Worm (Caenorhabditis elegans) whole organism, late embryonic: ENCODE data around the gene Y73F4A.3.

Experiments
- C08G9.2 ChIP-seq: sonication (generic microtip); optimal IDR thresholded peaks from 2 replicates; lab custom pipeline; 2016; ENCODE audit warnings: mild to moderate bottlenecking, missing genetic modification characterization, moderate library complexity, missing compliant biosample characterization
- C38D4.7 ChIP-seq: fragments of 200-800 bp; sonication (Bioruptor generic); optimal IDR thresholded peaks from 2 replicates; lab custom pipeline; 2018; ENCODE audit warnings: mild to moderate bottlenecking, missing genetic modification characterization, moderate library complexity, missing compliant biosample characterization
- K02D7.2 ChIP-seq: sonication (generic microtip); optimal IDR thresholded peaks from 2 replicates; lab custom pipeline; 2017; ENCODE audit warnings: mild to moderate bottlenecking, missing genetic modification characterization, missing compliant biosample characterization
- T23F11.4 ChIP-seq: fragments of 200-800 bp; sonication (Bioruptor generic); optimal IDR thresholded peaks from 2 replicates; lab custom pipeline; 2018; ENCODE audit warnings: mild to moderate bottlenecking, missing genetic modification characterization, missing compliant biosample characterization
- Y22D7AL.16 ChIP-seq: sonication (generic microtip); optimal IDR thresholded peaks from 2 replicates; lab custom pipeline; 2016; ENCODE audit warnings: missing genetic modification characterization, missing compliant biosample characterization
- ahr-1 ChIP-seq: sonication (generic microtip); optimal IDR thresholded peaks from 2 replicates; lab custom pipeline; 2016; ENCODE audit warnings: missing genetic modification characterization, missing compliant biosample characterization
- ceh-19 ChIP-seq: fragments of 200-800 bp; sonication (Bioruptor generic); optimal IDR thresholded peaks from 2 replicates; lab custom pipeline; 2018; ENCODE audit warnings: mild to moderate bottlenecking, missing genetic modification characterization, missing compliant biosample characterization
- ceh-22 ChIP-seq: sonication (generic microtip); optimal IDR thresholded peaks from 2 replicates; lab custom pipeline; 2017; ENCODE audit warnings: missing biosample characterization, missing genetic modification characterization
- ceh-31 ChIP-seq: sonication (generic microtip); optimal IDR thresholded peaks from 2 replicates; lab custom pipeline; 2016; ENCODE audit warnings: missing genetic modification characterization, missing compliant biosample characterization
- ceh-48 ChIP-seq: sonication (generic microtip); optimal IDR thresholded peaks from 2 replicates; lab custom pipeline; 2016; ENCODE audit warnings: missing genetic modification characterization, inconsistent platforms, missing compliant biosample characterization
- ceh-6 ChIP-seq: fragments of 200-800 bp; sonication (Bioruptor generic); optimal IDR thresholded peaks from 2 replicates; lab custom pipeline; 2018; ENCODE audit warnings: mild to moderate bottlenecking, missing genetic modification characterization, missing compliant biosample characterization
- dmd-4 ChIP-seq: sonication (generic microtip); optimal IDR thresholded peaks from 2 replicates; lab custom pipeline; 2016; ENCODE audit warnings: borderline replicate concordance, missing genetic modification characterization, missing compliant biosample characterization
- dve-1 ChIP-seq: sonication (generic microtip); optimal IDR thresholded peaks from 2 replicates; lab custom pipeline; 2017; ENCODE audit warnings: antibody characterized with exemption, mild to moderate bottlenecking, missing genetic modification characterization, missing compliant biosample characterization
- ets-4 ChIP-seq: sonication (generic microtip); optimal IDR thresholded peaks from 2 replicates; lab custom pipeline; 2016; ENCODE audit warnings: missing genetic modification characterization, missing compliant biosample characterization
- fax-1 ChIP-seq: sonication (generic microtip); optimal IDR thresholded peaks from 2 replicates; lab custom pipeline; 2016; ENCODE audit warnings: missing genotype, missing genetic modification characterization, missing compliant biosample characterization
- hlh-15 ChIP-seq: sonication (generic microtip); optimal IDR thresholded peaks from 2 replicates; lab custom pipeline; 2016; ENCODE audit warnings: missing genetic modification characterization, missing compliant biosample characterization
- hlh-8 ChIP-seq: sonication (generic microtip); optimal IDR thresholded peaks from 2 replicates; lab custom pipeline; 2016; ENCODE audit warnings: missing genotype, missing genetic modification characterization, missing compliant biosample characterization
- madf-2 ChIP-seq: sonication (generic microtip); optimal IDR thresholded peaks from 2 replicates; lab custom pipeline; 2017; ENCODE audit warnings: missing genetic modification characterization, missing compliant biosample characterization
- mec-3 ChIP-seq: sonication (generic microtip); optimal IDR thresholded peaks from 2 replicates; lab custom pipeline; 2016; ENCODE audit warnings: borderline replicate concordance, missing genetic modification characterization, missing compliant biosample characterization
- nhr-11 ChIP-seq: fragments of 150-350 bp; optimal IDR thresholded peaks from 2 replicates; lab custom pipeline; 2014; ENCODE audit warnings: missing biosample characterization, missing genetic modification characterization
- nhr-232 ChIP-seq: sonication (generic microtip); optimal IDR thresholded peaks from 2 replicates; lab custom pipeline; 2016; ENCODE audit warnings: missing genetic modification characterization, missing compliant biosample characterization
- odd-2 ChIP-seq: sonication (generic microtip); optimal IDR thresholded peaks from 2 replicates; lab custom pipeline; 2017; ENCODE audit warnings: antibody characterized with exemption, mild to moderate bottlenecking, missing genetic modification characterization, missing compliant biosample characterization
- pag-3 ChIP-seq: sonication (generic microtip); optimal IDR thresholded peaks from 2 replicates; lab custom pipeline; 2016; ENCODE audit warnings: missing compliant biosample characterization, missing genetic modification characterization, borderline replicate concordance
- pat-9 ChIP-seq: fragments of 200-800 bp; sonication (Bioruptor generic); optimal IDR thresholded peaks from 2 replicates; lab custom pipeline; 2018; ENCODE audit warnings: mild to moderate bottlenecking, missing genetic modification characterization, moderate library complexity, missing compliant biosample characterization
- pax-1 ChIP-seq: fragments of 150-350 bp; optimal IDR thresholded peaks from 2 replicates; lab custom pipeline; 2014; ENCODE audit warnings: missing biosample characterization, missing genetic modification characterization
- pha-2 ChIP-seq: sonication (generic microtip); optimal IDR thresholded peaks from 2 replicates; lab custom pipeline; 2017; ENCODE audit warnings: mild to moderate bottlenecking, missing genetic modification characterization, missing compliant biosample characterization
- pha-4 ChIP-seq: fragments of 150-350 bp; optimal IDR thresholded peaks from 2 replicates; lab custom pipeline; 2018; ENCODE audit warnings: missing biosample characterization, missing genetic modification reagents, missing genetic modification characterization
- pqm-1 ChIP-seq: sonication (generic microtip); optimal IDR thresholded peaks from 2 replicates; lab custom pipeline; 2016; ENCODE audit warnings: missing genetic modification characterization, missing compliant biosample characterization
- pros-1 ChIP-seq: fragments of 150-350 bp; optimal IDR thresholded peaks from 2 replicates; lab custom pipeline; 2014; ENCODE audit warnings: missing biosample characterization, missing genetic modification reagents, missing genetic modification characterization
- sdc-2 ChIP-seq: sonication (generic microtip); optimal IDR thresholded peaks from 2 replicates; lab custom pipeline; 2016; ENCODE audit warnings: missing genotype, missing genetic modification characterization, missing compliant biosample characterization
- sox-2 ChIP-seq: fragments of 200-800 bp; sonication (Bioruptor generic); IDR thresholded peaks from 2 replicates; pipeline ENCODE4 v1.3.6; 2022; ENCODE audit warnings: missing genetic modification reagents, missing genetic modification characterization, missing compliant biosample characterization
- tbx-2 ChIP-seq: sonication (generic microtip); optimal IDR thresholded peaks from 2 replicates; lab custom pipeline; 2016; ENCODE audit warnings: missing genetic modification characterization, missing compliant biosample characterization
- tbx-7 ChIP-seq: sonication (generic microtip); optimal IDR thresholded peaks from 2 replicates; lab custom pipeline; 2016; ENCODE audit warnings: missing genotype, missing genetic modification characterization, missing compliant biosample characterization
- zip-5 ChIP-seq: sonication (generic microtip); optimal IDR thresholded peaks from 2 replicates; lab custom pipeline; 2016; ENCODE audit warnings: missing genetic modification characterization, missing compliant biosample characterization

Gene Y73F4A.3

ce11 chrIV:9069703-9070102 lies 29.4 kb upstream of the Y73F4A.3 start, which contains the start of gene nhr-11:
TSS of gene nhr-11 (plus strand) at chrIV:9070003.
- TF ChIP-seq ceh-6 (GFP tag; lab: Kevin White, UChicago) (no peak), pat-9 (tag; lab: Kevin White, UChicago) (no peak), pag-3 (tag; lab: Kevin White, UChicago) (no peak), sox-2 (GFP tag; lab: Robert Waterston, UW) (no peak), zip-5 (tag; lab: Kevin White, UChicago) (no peak), nhr-232 (tag; lab: Kevin White, UChicago) (no peak), dve-1 (tag; lab: Kevin White, UChicago) (no peak), dmd-4 (no peak), tbx-2 (tag; lab: Kevin White, UChicago) (no peak), ceh-31 (tag; lab: Kevin White, UChicago) (no peak), ceh-48 (tag; lab: Kevin White, UChicago) (no peak), ets-4 (tag; lab: Kevin White, UChicago) (no peak)

DNA sequence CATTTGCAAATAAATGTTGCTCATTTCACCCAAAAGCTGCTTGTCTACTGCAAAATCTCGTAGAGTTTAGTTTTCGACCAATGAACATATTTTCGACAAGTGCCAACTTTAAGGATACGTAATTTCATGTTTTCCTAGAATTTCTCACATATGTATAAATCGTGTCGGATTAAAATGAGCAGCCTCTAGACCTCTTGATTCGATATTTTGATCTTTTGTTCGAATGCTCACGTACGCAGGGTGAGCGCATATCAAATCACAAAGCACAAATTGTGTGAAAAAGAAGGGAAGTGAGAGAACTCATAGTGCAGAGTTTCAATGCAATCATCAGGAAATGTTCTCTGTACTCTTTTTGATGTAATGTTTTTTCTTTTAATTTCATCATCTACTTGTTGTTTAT lies 23.2 kb upstream of the Y73F4A.3 start:
- TF ChIP-seq hlh-8 (no peak), T23F11.4 (GFP tag; lab: Kevin White, UChicago) (no peak), Y22D7AL.16 (tag; lab: Kevin White, UChicago) (no peak), fax-1 (tag; lab: Kevin White, UChicago) (no peak), C38D4.7 (GFP tag; lab: Kevin White, UChicago) (no peak), C08G9.2 (tag; lab: Kevin White, UChicago) (no peak), ceh-6 (GFP tag; lab: Kevin White, UChicago) (no peak), nhr-11 (tag; lab: Kevin White, UChicago) (no peak), ceh-22 (no peak), mec-3 (tag; lab: Kevin White, UChicago) (no peak), pha-2 (tag; lab: Kevin White, UChicago) (no peak), dve-1 (tag; lab: Kevin White, UChicago) (no peak), sdc-2 (tag; lab: Kevin White, UChicago) (no peak)

- no peak for TF ChIP-seq nhr-11 (tag; lab: Kevin White, UChicago)
- TF ChIP-seq madf-2 (tag; lab: Kevin White, UChicago) = no peak
- TF ChIP-seq ceh-31 (tag; lab: Kevin White, UChicago) = no peak
- TF ChIP-seq ahr-1 (tag; lab: Kevin White, UChicago) = no peak
- TF ChIP-seq pha-4 (tag; lab: Kevin White, UChicago) = no peak
- no peak for TF ChIP-seq ets-4 (tag; lab: Kevin White, UChicago)
- TF ChIP-seq pros-1 (tag; lab: Kevin White, UChicago) = no peak
- TF ChIP-seq fax-1 (tag; lab: Kevin White, UChicago) = no peak
- no peak for TF ChIP-seq hlh-8
- no peak for TF ChIP-seq hlh-15 (tag; lab: Kevin White, UChicago)
- TF ChIP-seq pqm-1 (tag; lab: Kevin White, UChicago) = no peak
- TF ChIP-seq odd-2 (tag; lab: Kevin White, UChicago) = no peak
- TF ChIP-seq K02D7.2 (tag; lab: Kevin White, UChicago) = no peak
These were observed 13.1 kb upstream of the Y73F4A.3 start for ce11 chrIV:9053403-9053802.

ce11 chrIV:9051510-9052175 lies 11.3 kb upstream of the Y73F4A.3 start:
- TF ChIP-seq pax-1 (no peak), hlh-8 (no peak), ceh-19 (GFP tag; lab: Kevin White, UChicago) (no peak), nhr-232 (tag; lab: Kevin White, UChicago) (no peak), tbx-7 (tag; lab: Kevin White, UChicago) (no peak)
- TF ChIP-seq, all 69 proteins: peak for 0
